Worm (Caenorhabditis elegans): Measurements from ENCODE around the gene Y38E10A.33.

DNA sequence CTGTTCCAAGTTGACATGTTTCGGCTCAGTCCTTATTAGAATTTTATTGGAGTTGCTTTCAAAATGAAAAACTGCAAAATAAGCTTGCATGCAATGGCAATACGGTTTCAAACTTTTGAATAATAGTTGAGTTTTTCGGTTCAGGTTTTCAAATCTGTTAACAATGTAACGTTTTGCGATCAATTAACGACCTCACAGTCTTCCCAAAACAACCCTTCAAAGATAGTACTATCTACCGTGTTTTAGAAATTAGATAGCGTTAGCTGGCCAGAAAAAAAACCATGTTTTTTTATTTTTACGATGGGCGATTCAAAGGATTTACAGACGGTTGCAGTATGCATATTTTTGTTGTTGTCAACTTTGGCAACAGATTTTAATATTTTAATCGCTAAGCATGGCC is 48.6 kb downstream of the Y38E10A.33 start, which contains the start of gene Y38E10A.34:
- TF ChIP-seq ceh-36 (tag; optimal IDR thresholded peaks at IDR 0.05) (no peak), ceh-13 (GFP tag; optimal IDR thresholded peaks at IDR 0.05) (no peak)
